Worm (Caenorhabditis elegans) whole organism, mixed stage, embryonic: Measurements from ENCODE around the gene madf-8.

Experiments used
- blmp-1 ChIP-seq: fragments of 150-350 bp; optimal IDR thresholded peaks from 2 replicates; lab custom pipeline; 2014; ENCODE audit warnings: missing biosample characterization, missing genetic modification characterization
- ceh-39 ChIP-seq: fragments of 150-350 bp; optimal IDR thresholded peaks from 2 replicates; lab custom pipeline; 2014; ENCODE audit warnings: missing biosample characterization, missing genetic modification characterization
- ceh-43 ChIP-seq: fragments of 200-800 bp; sonication (Bioruptor generic); optimal IDR thresholded peaks from 2 replicates; lab custom pipeline; 2018; ENCODE audit warnings: mild to moderate bottlenecking, missing genetic modification characterization, moderate library complexity, missing compliant biosample characterization
- ceh-83 ChIP-seq: fragments of 200-800 bp; sonication (Bioruptor generic); optimal IDR thresholded peaks from 2 replicates; lab custom pipeline; 2018; ENCODE audit warnings: mild to moderate bottlenecking, missing genetic modification characterization, missing compliant biosample characterization
- ces-1 ChIP-seq: fragments of 150-350 bp; optimal IDR thresholded peaks from 2 replicates; lab custom pipeline; 2014; ENCODE audit warnings: missing biosample characterization, missing genetic modification reagents, missing genetic modification characterization
- cnd-1 ChIP-seq: fragments of 200-800 bp; sonication (Bioruptor generic); optimal IDR thresholded peaks from 2 replicates; lab custom pipeline; 2018; ENCODE audit warnings: mild to moderate bottlenecking, missing genetic modification characterization, missing compliant biosample characterization
- drap-1 ChIP-seq: fragments of 200-800 bp; sonication (Bioruptor generic); optimal IDR thresholded peaks from 3 replicates; lab custom pipeline; 2018; ENCODE audit warnings: mild to moderate bottlenecking, missing genetic modification characterization, missing compliant biosample characterization
- elt-1 ChIP-seq: sonication (generic microtip); optimal IDR thresholded peaks from 2 replicates; lab custom pipeline; 2017; ENCODE audit warnings: missing genetic modification characterization, mild to moderate bottlenecking, missing compliant biosample characterization, antibody characterized with exemption, moderate library complexity, borderline replicate concordance; ENCODE audit not compliant: insufficient read depth
- flh-1 ChIP-seq: fragments of 200-800 bp; sonication (Bioruptor generic); optimal IDR thresholded peaks from 2 replicates; lab custom pipeline; 2018; ENCODE audit warnings: mild to moderate bottlenecking, missing genetic modification characterization, moderate library complexity, missing compliant biosample characterization
- ham-2 ChIP-seq: fragments of 200-800 bp; sonication (Bioruptor generic); optimal IDR thresholded peaks from 2 replicates; lab custom pipeline; 2018; ENCODE audit warnings: mild to moderate bottlenecking, missing genetic modification characterization, missing compliant biosample characterization
- hlh-1 ChIP-seq: fragments of 150-350 bp; optimal IDR thresholded peaks from 2 replicates; lab custom pipeline; 2014; ENCODE audit warnings: missing biosample characterization, missing genetic modification reagents, missing genetic modification characterization
- lin-13 ChIP-seq: fragments of 150-350 bp; optimal IDR thresholded peaks from 2 replicates; lab custom pipeline; 2014; ENCODE audit warnings: missing biosample characterization, missing genetic modification characterization
- lin-32 ChIP-seq: fragments of 200-800 bp; sonication (Bioruptor generic); optimal IDR thresholded peaks from 2 replicates; lab custom pipeline; 2018; ENCODE audit warnings: mild to moderate bottlenecking, missing genetic modification characterization, missing compliant biosample characterization
- lsy-2 ChIP-seq: fragments of 150-350 bp; optimal IDR thresholded peaks from 2 replicates; lab custom pipeline; 2014; ENCODE audit warnings: missing biosample characterization, missing genetic modification characterization
- mab-5 ChIP-seq: fragments of 150-350 bp; optimal IDR thresholded peaks from 2 replicates; lab custom pipeline; 2014; ENCODE audit warnings: missing biosample characterization, missing genetic modification characterization
- mep-1 ChIP-seq: fragments of 150-350 bp; optimal IDR thresholded peaks from 2 replicates; lab custom pipeline; 2017; ENCODE audit warnings: missing biosample characterization, missing genetic modification reagents, missing genetic modification characterization, inconsistent platforms
- mls-2 ChIP-seq: sonication (generic microtip); optimal IDR thresholded peaks from 2 replicates; lab custom pipeline; 2016; ENCODE audit warnings: mild to moderate bottlenecking, missing genetic modification characterization, moderate library complexity, missing compliant biosample characterization
- nhr-12 ChIP-seq: fragments of 150-350 bp; optimal IDR thresholded peaks from 2 replicates; lab custom pipeline; 2014; ENCODE audit warnings: missing biosample characterization, missing genetic modification characterization
- nhr-2 ChIP-seq: fragments of 150-350 bp; optimal IDR thresholded peaks from 2 replicates; lab custom pipeline; 2014; ENCODE audit warnings: missing biosample characterization, missing genetic modification characterization
- nhr-237 ChIP-seq: fragments of 150-350 bp; optimal IDR thresholded peaks from 2 replicates; lab custom pipeline; 2014; ENCODE audit warnings: missing biosample characterization, missing genetic modification characterization
- nhr-28 ChIP-seq: fragments of 150-350 bp; optimal IDR thresholded peaks from 2 replicates; lab custom pipeline; 2014; ENCODE audit warnings: missing biosample characterization, missing genetic modification characterization
- nhr-76 ChIP-seq: sonication (generic microtip); optimal IDR thresholded peaks from 2 replicates; lab custom pipeline; 2017; ENCODE audit warnings: missing biosample characterization, missing genetic modification characterization
- pha-4 ChIP-seq: fragments of 150-350 bp; optimal IDR thresholded peaks from 2 replicates; lab custom pipeline; 2018; ENCODE audit warnings: missing biosample characterization, missing genetic modification reagents, missing genetic modification characterization
- sem-2 ChIP-seq: fragments of 200-800 bp; sonication (Bioruptor generic); optimal IDR thresholded peaks from 2 replicates; lab custom pipeline; 2018; ENCODE audit warnings: mild to moderate bottlenecking, missing genetic modification characterization, missing compliant biosample characterization
- snpc-4 ChIP-seq: fragments of 150-350 bp; optimal IDR thresholded peaks from 2 replicates; lab custom pipeline; 2014; ENCODE audit warnings: missing biosample characterization, missing genetic modification characterization
- tbx-8 ChIP-seq: fragments of 200-800 bp; sonication (Bioruptor generic); optimal IDR thresholded peaks from 2 replicates; lab custom pipeline; 2018; ENCODE audit warnings: mild to moderate bottlenecking, missing genetic modification characterization, moderate library complexity, missing compliant biosample characterization
- unc-120 ChIP-seq: sonication (generic microtip); optimal IDR thresholded peaks from 2 replicates; lab custom pipeline; 2017; ENCODE audit warnings: missing genetic modification characterization, missing compliant biosample characterization; ENCODE audit not compliant: poor library complexity, severe bottlenecking
- unc-62 ChIP-seq: fragments of 150-350 bp; optimal IDR thresholded peaks from 2 replicates; lab custom pipeline; 2014; ENCODE audit warnings: missing biosample characterization, missing genetic modification reagents, missing genetic modification characterization
- zip-8 ChIP-seq: fragments of 150-350 bp; optimal IDR thresholded peaks from 2 replicates; lab custom pipeline; 2014; ENCODE audit warnings: missing biosample characterization, missing genetic modification characterization
- ztf-11 ChIP-seq: fragments of 150-350 bp; optimal IDR thresholded peaks from 2 replicates; lab custom pipeline; 2014; ENCODE audit warnings: missing biosample characterization, missing genetic modification characterization

The madf-8 gene

ce11 chrIII:3675480-3675879 is 24.8 kb upstream of the madf-8 start:
- TF ChIP-seq flh-1 (no peak), cnd-1 (tag; lab: Kevin White, UChicago) (no peak), nhr-237 (tag; lab: Kevin White, UChicago) (no peak), elt-1 (tag; lab: Kevin White, UChicago) (no peak), nhr-2 (tag; lab: Kevin White, UChicago) (no peak)

- TF ChIP-seq tbx-8 (GFP tag; lab: Kevin White, UChicago) (no peak), nhr-28 (no peak), blmp-1 (tag; lab: Kevin White, UChicago) (no peak), lin-32 (GFP tag; lab: Kevin White, UChicago) (no peak), ceh-39 (tag; lab: Kevin White, UChicago) (no peak), cnd-1 (tag; lab: Kevin White, UChicago) (no peak), drap-1 (GFP tag; lab: Kevin White, UChicago) (no peak), hlh-1 (tag; lab: Kevin White, UChicago) (no peak), ces-1 (no peak), nhr-2 (tag; lab: Kevin White, UChicago) (no peak), nhr-76 (no peak), ceh-43 (GFP tag; lab: Kevin White, UChicago) (no peak), nhr-237 (tag; lab: Kevin White, UChicago) (no peak), mep-1 (no peak), ham-2 (GFP tag; lab: Kevin White, UChicago) (no peak)
These were observed 23.5 kb upstream of the madf-8 start for ce11 chrIII:3674149-3674548.

ce11 chrIII:3672839-3673238 is 22.2 kb upstream of the madf-8 start:
- TF ChIP-seq nhr-237 (tag; lab: Kevin White, UChicago) (peak; percentile 1), nhr-12 (tag; lab: Kevin White, UChicago) (no peak), lin-32 (GFP tag; lab: Kevin White, UChicago) (no peak), mls-2 (tag; lab: Kevin White, UChicago) (peak; percentile 24), mab-5 (tag; lab: Kevin White, UChicago) (no peak), tbx-8 (GFP tag; lab: Kevin White, UChicago) (no peak), pha-4 (tag; lab: Kevin White, UChicago) (peak; percentile 55), flh-1 (no peak), zip-8 (tag; lab: Kevin White, UChicago) (no peak), blmp-1 (tag; lab: Kevin White, UChicago) (no peak), unc-120 (tag; lab: Kevin White, UChicago) (no peak), ces-1 (peak; percentile 88), hlh-1 (tag; lab: Kevin White, UChicago) (no peak), ham-2 (GFP tag; lab: Kevin White, UChicago) (no peak)

ce11 chrIII:3670984-3671383 is 20.4 kb upstream of the madf-8 start:
- TF ChIP-seq ceh-83 (no peak), flh-1 (no peak), nhr-12 (tag; lab: Kevin White, UChicago) (no peak), mep-1 (no peak), ces-1 (no peak), ztf-11 (tag; lab: Kevin White, UChicago) (no peak), lsy-2 (no peak), ceh-43 (GFP tag; lab: Kevin White, UChicago) (no peak)

ce11 chrIII:3670336-3670735 is 19.7 kb upstream of the madf-8 start, which contains the start of gene C46F11.6:
C46F11.6 (minus strand) TSS chrIII:3670436.
- TF ChIP-seq nhr-28 (no peak), snpc-4 (tag; lab: Kevin White, UChicago) (no peak), unc-62 (GFP tag; lab: Kevin White, UChicago) (no peak), ceh-43 (GFP tag; lab: Kevin White, UChicago) (no peak), ces-1 (no peak), ztf-11 (tag; lab: Kevin White, UChicago) (no peak), elt-1 (tag; lab: Kevin White, UChicago) (no peak), drap-1 (GFP tag; lab: Kevin White, UChicago) (no peak), mls-2 (tag; lab: Kevin White, UChicago) (no peak), sem-2 (GFP tag; lab: Kevin White, UChicago) (no peak), nhr-237 (tag; lab: Kevin White, UChicago) (no peak), lin-13 (tag; lab: Kevin White, UChicago) (no peak), hlh-1 (tag; lab: Kevin White, UChicago) (no peak)
